Worm (Caenorhabditis elegans) whole organism, L1 larva: ENCODE results near the gene ZK1010.4.

Experiments
- aha-1 ChIP-seq: fragments of 150-350 bp; optimal IDR thresholded peaks from 2 replicates; lab custom pipeline; 2014; ENCODE audit warnings: missing biosample characterization, missing genetic modification characterization
- alr-1 ChIP-seq: fragments of 200-800 bp; sonication (Bioruptor generic); optimal IDR thresholded peaks from 2 replicates; lab custom pipeline; 2018; ENCODE audit warnings: borderline replicate concordance, mild to moderate bottlenecking, missing genetic modification characterization, missing compliant biosample characterization
- ama-1 ChIP-seq: fragments of 150-350 bp; optimal IDR thresholded peaks from 2 replicates; lab custom pipeline; 2014
- elt-3 ChIP-seq, 6 experiments: fragments of 150-350 bp in 1 of 6; sonication (generic microtip); optimal IDR thresholded peaks; 2 replicates each; lab custom pipeline; 2017 to 2018; ENCODE audit warnings: missing biosample characterization in 6 of 6, missing genetic modification characterization in 6 of 6, inconsistent platforms in 1 of 6
- fkh-4 ChIP-seq: sonication (generic microtip); optimal IDR thresholded peaks from 2 replicates; lab custom pipeline; 2016; ENCODE audit warnings: missing compliant biosample characterization, missing genetic modification characterization, borderline replicate concordance
- lin-39 ChIP-seq: fragments of 150-350 bp; optimal IDR thresholded peaks from 2 replicates; lab custom pipeline; 2014; ENCODE audit warnings: missing biosample characterization, missing genetic modification reagents, missing genetic modification characterization
- nhr-71 ChIP-seq: sonication (generic microtip); optimal IDR thresholded peaks from 2 replicates; lab custom pipeline; 2016; ENCODE audit warnings: mild to moderate bottlenecking, missing genetic modification characterization, moderate library complexity, missing compliant biosample characterization
- snpc-4 ChIP-seq: fragments of 150-350 bp; optimal IDR thresholded peaks from 2 replicates; lab custom pipeline; 2014; ENCODE audit warnings: missing biosample characterization, missing genetic modification characterization
- zag-1 ChIP-seq: fragments of 150-350 bp; optimal IDR thresholded peaks from 2 replicates; lab custom pipeline; 2014; ENCODE audit warnings: missing biosample characterization, missing genetic modification characterization

- TF ChIP-seq snpc-4 (tag; lab: Kevin White, UChicago) (no peak), fkh-4 (tag; lab: Kevin White, UChicago) (no peak), nhr-71 (no peak), zag-1 (tag; lab: Kevin White, UChicago) (no peak), elt-3 (tag; optimal IDR thresholded peaks at IDR 0.05; lab: Kevin White, UChicago) (no peak), alr-1 (tag; lab: Kevin White, UChicago) (no peak), lin-39 (tag; lab: Kevin White, UChicago) (no peak), aha-1 (tag; lab: Kevin White, UChicago) (no peak), ama-1 (lab: Kevin White, UChicago) (no peak)
Measured at ce11 chrIII:13027949-13028348, 47.1 kb downstream of the ZK1010.4 start.
